Worm (Caenorhabditis elegans) whole organism, L2 larva: ENCODE data around the gene srx-6.

Experiments
- C34F6.9 ChIP-seq: fragments of 150-350 bp; optimal IDR thresholded peaks from 2 replicates; lab custom pipeline; 2014; ENCODE audit warnings: missing biosample characterization, missing genetic modification characterization
- F13H6.1 ChIP-seq: sonication (generic microtip); optimal IDR thresholded peaks from 2 replicates; lab custom pipeline; 2016; ENCODE audit warnings: missing genetic modification characterization, missing compliant biosample characterization
- R02D3.7 ChIP-seq: fragments of 150-350 bp; optimal IDR thresholded peaks from 2 replicates; lab custom pipeline; 2014; ENCODE audit warnings: missing biosample characterization, missing genetic modification characterization
- Y55F3AM.14 ChIP-seq: fragments of 200-800 bp; sonication (Bioruptor generic); optimal IDR thresholded peaks from 2 replicates; lab custom pipeline; 2018; ENCODE audit warnings: mild to moderate bottlenecking, missing genetic modification characterization, missing compliant biosample characterization
- ZK546.5 ChIP-seq: sonication (generic microtip); optimal IDR thresholded peaks from 2 replicates; lab custom pipeline; 2017; ENCODE audit warnings: missing biosample characterization, missing genetic modification characterization
- alr-1 ChIP-seq: fragments of 150-350 bp; optimal IDR thresholded peaks from 2 replicates; lab custom pipeline; 2014; ENCODE audit warnings: missing biosample characterization, missing genetic modification characterization
- aly-2 ChIP-seq: fragments of 150-350 bp; optimal IDR thresholded peaks from 2 replicates; lab custom pipeline; 2014; ENCODE audit warnings: missing biosample characterization, missing genetic modification characterization
- ceh-16 ChIP-seq: fragments of 150-350 bp; optimal IDR thresholded peaks from 2 replicates; lab custom pipeline; 2014; ENCODE audit warnings: missing biosample characterization, missing genetic modification characterization
- dmd-4 ChIP-seq: sonication (generic microtip); optimal IDR thresholded peaks from 2 replicates; lab custom pipeline; 2017; ENCODE audit warnings: missing biosample characterization, missing genetic modification characterization
- elt-1 ChIP-seq: fragments of 150-350 bp; optimal IDR thresholded peaks from 2 replicates; lab custom pipeline; 2014; ENCODE audit warnings: missing biosample characterization, missing genetic modification characterization
- elt-3 ChIP-seq: sonication (generic microtip); optimal IDR thresholded peaks from 2 replicates; lab custom pipeline; 2017; ENCODE audit warnings: missing biosample characterization, missing genetic modification characterization
- gmeb-1 ChIP-seq: fragments of 150-350 bp; optimal IDR thresholded peaks from 2 replicates; lab custom pipeline; 2014; ENCODE audit warnings: missing biosample characterization, missing genetic modification characterization
- lin-13 ChIP-seq: fragments of 150-350 bp; optimal IDR thresholded peaks from 2 replicates; lab custom pipeline; 2014; ENCODE audit warnings: missing biosample characterization, missing genetic modification reagents, missing genetic modification characterization
- lsy-2 ChIP-seq, 2 experiments: fragments of 150-350 bp in 1 of 2; sonication (generic microtip) in 1 of 2; optimal IDR thresholded peaks; 2 replicates each; lab custom pipeline; 2014 to 2017; ENCODE audit warnings: missing biosample characterization in 2 of 2, missing genetic modification characterization in 2 of 2
- mbf-1 ChIP-seq: sonication (generic microtip); optimal IDR thresholded peaks from 2 replicates; lab custom pipeline; 2017; ENCODE audit warnings: missing biosample characterization, missing genetic modification characterization
- mdl-1 ChIP-seq, 2 experiments: fragments of 150-350 bp in 1 of 2; sonication (generic microtip) in 1 of 2; optimal IDR thresholded peaks; 2 replicates each; lab custom pipeline; 2017; ENCODE audit warnings: missing biosample characterization in 2 of 2, missing genetic modification characterization in 2 of 2
- nhr-10 ChIP-seq: sonication (generic microtip); optimal IDR thresholded peaks from 2 replicates; lab custom pipeline; 2017; ENCODE audit warnings: missing biosample characterization, missing genetic modification characterization
- nhr-129 ChIP-seq: fragments of 150-350 bp; optimal IDR thresholded peaks from 2 replicates; lab custom pipeline; 2014; ENCODE audit warnings: missing biosample characterization, missing genetic modification characterization
- nhr-21 ChIP-seq: fragments of 150-350 bp; optimal IDR thresholded peaks from 2 replicates; lab custom pipeline; 2014; ENCODE audit warnings: missing biosample characterization, missing genetic modification characterization
- nhr-23 ChIP-seq: fragments of 150-350 bp; optimal IDR thresholded peaks from 2 replicates; lab custom pipeline; 2014; ENCODE audit warnings: missing biosample characterization, missing genetic modification reagents, missing genetic modification characterization
- nhr-237 ChIP-seq: fragments of 150-350 bp; optimal IDR thresholded peaks from 2 replicates; lab custom pipeline; 2014; ENCODE audit warnings: missing biosample characterization, missing genetic modification characterization
- nhr-6 ChIP-seq: fragments of 150-350 bp; optimal IDR thresholded peaks from 2 replicates; lab custom pipeline; 2014; ENCODE audit warnings: missing biosample characterization, missing genetic modification characterization
- sem-4 ChIP-seq: fragments of 150-350 bp; optimal IDR thresholded peaks from 2 replicates; lab custom pipeline; 2014; ENCODE audit warnings: missing biosample characterization, missing genetic modification reagents, missing genetic modification characterization
- sma-3 ChIP-seq: sonication (generic microtip); optimal IDR thresholded peaks from 2 replicates; lab custom pipeline; 2016; ENCODE audit warnings: missing genetic modification reagents, missing genetic modification characterization, missing compliant biosample characterization
- sma-9 ChIP-seq, 2 experiments: fragments of 150-350 bp in 1 of 2; sonication (generic microtip) in 1 of 2; optimal IDR thresholded peaks; 2 replicates each; lab custom pipeline; 2014 to 2016; ENCODE audit warnings: missing genetic modification characterization in 2 of 2, mild to moderate bottlenecking in 1 of 2, missing biosample characterization in 1 of 2, missing compliant biosample characterization in 1 of 2, missing genetic modification reagents in 1 of 2, moderate library complexity in 1 of 2
- snpc-4 ChIP-seq: fragments of 150-350 bp; optimal IDR thresholded peaks from 2 replicates; lab custom pipeline; 2014; ENCODE audit warnings: missing biosample characterization, missing genetic modification characterization
- unc-39 ChIP-seq: fragments of 150-350 bp; optimal IDR thresholded peaks from 2 replicates; lab custom pipeline; 2014; ENCODE audit warnings: missing biosample characterization, missing genetic modification characterization
- unc-55 ChIP-seq: fragments of 150-350 bp; sonication (generic microtip); optimal IDR thresholded peaks from 3 replicates; lab custom pipeline; 2014; ENCODE audit warnings: missing biosample characterization, missing genetic modification reagents, missing genetic modification characterization
- zag-1 ChIP-seq: fragments of 150-350 bp; optimal IDR thresholded peaks from 2 replicates; lab custom pipeline; 2014; ENCODE audit warnings: missing biosample characterization, missing genetic modification characterization
- ztf-11 ChIP-seq: sonication (generic microtip); optimal IDR thresholded peaks from 2 replicates; lab custom pipeline; 2017; ENCODE audit warnings: missing biosample characterization, missing genetic modification characterization

srx-6 gene

DNA sequence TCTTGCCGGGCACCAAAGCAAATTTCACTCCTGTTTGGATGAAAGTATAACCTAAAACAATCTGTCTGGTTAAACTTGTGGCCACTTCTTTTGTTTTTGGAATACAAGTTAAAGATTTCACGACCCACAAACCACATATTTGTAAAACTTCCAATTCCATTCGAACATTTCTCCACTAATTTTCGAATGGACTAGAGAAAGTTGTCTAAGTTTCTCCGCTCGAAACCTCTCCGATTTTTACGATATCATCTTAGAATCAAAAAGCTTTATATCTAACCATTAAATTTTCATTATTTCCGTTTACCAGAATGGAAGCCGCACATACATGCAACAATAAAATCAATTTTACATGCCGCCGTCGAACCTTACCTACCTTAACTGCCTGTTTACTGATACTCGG is 14.7 kb downstream of the srx-6 start, which contains the start of gene F07G11.3:
Gene F07G11.3, plus strand, starts transcription at position 301 of the 400 bp plus-strand sequence.
- no peak for TF ChIP-seq sem-4 (tag; lab: Kevin White, UChicago)
- no peak for TF ChIP-seq ZK546.5 (tag; lab: Kevin White, UChicago)
- TF ChIP-seq C34F6.9, result no peak
- no peak for TF ChIP-seq gmeb-1
- TF ChIP-seq F13H6.1 (tag; lab: Kevin White, UChicago), result no peak
- TF ChIP-seq, all 48 proteins: peak for 0

DNA sequence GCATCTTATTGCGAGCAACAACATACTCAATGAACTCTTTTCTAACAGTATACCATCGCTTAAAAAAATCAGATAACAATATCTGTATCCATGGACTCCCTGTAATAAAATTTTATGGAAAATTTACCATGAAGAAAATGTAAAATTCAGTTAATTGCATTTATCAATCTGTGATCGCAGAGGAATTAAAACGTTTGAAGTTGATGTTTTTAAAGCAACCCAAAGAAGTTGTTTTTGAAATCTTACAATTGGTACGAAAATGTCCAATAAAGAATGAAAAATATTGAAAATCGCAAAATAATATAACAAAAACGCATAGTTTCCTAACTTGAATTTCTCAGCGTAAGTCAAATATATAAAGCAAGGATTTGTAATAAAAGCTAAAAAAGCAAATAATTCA is 15.9 kb downstream of the srx-6 start, which contains the start of gene srj-32:
Gene srj-32, minus strand, starts transcription at position 101 of the 400 bp plus-strand sequence.
- no peak for TF ChIP-seq ztf-11
- TF ChIP-seq dmd-4 (tag; lab: Kevin White, UChicago), result no peak
- TF ChIP-seq sma-9 (GFP tag; optimal IDR thresholded peaks at IDR 0.05; lab: Kevin White, UChicago), result no peak
- no peak for TF ChIP-seq sma-9 (tag; optimal IDR thresholded peaks at IDR 0.05; lab: Kevin White, UChicago)
- TF ChIP-seq nhr-129 (tag; lab: Kevin White, UChicago), result no peak
- no peak for TF ChIP-seq F13H6.1 (tag; lab: Kevin White, UChicago)
- TF ChIP-seq sma-3 (GFP tag; lab: Kevin White, UChicago), result no peak
- TF ChIP-seq lsy-2 (tag; optimal IDR thresholded peaks at IDR 0.05; lab: Kevin White, UChicago), result no peak
- no peak for TF ChIP-seq alr-1 (tag; lab: Kevin White, UChicago)

DNA sequence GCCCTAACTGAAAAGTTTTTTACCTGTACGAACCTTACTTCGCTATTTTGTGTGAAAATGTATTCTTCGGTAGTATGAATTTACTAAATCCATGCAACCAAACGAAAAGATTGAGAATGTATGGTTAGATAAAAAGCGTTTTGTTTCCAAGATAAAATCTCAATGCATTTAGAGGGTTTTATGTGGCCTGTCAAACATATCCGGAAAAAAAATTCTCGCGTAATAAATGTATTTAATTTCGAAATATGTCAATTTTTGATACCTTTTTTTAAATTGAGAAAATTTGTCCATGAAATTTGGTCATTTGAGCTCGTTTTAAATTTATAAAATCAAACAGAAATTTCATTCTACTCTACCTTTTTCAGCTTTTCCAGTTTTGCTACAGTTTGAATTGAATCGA is 17.9 kb downstream of the srx-6 start, which contains the start of gene F07G11.4:
Gene F07G11.4, minus strand, starts transcription at position 101 of the 400 bp plus-strand sequence.
- no peak for TF ChIP-seq lsy-2 (tag; optimal IDR thresholded peaks at IDR 0.05; lab: Kevin White, UChicago)
- TF ChIP-seq Y55F3AM.14 (GFP tag; lab: Kevin White, UChicago), result no peak
- TF ChIP-seq elt-3 (tag; lab: Kevin White, UChicago), result no peak
- no peak for TF ChIP-seq sma-9 (GFP tag; optimal IDR thresholded peaks at IDR 0.05; lab: Kevin White, UChicago)
- no peak for TF ChIP-seq sma-9 (tag; optimal IDR thresholded peaks at IDR 0.05; lab: Kevin White, UChicago)
- no peak for TF ChIP-seq unc-39 (tag; lab: Kevin White, UChicago)
- TF ChIP-seq nhr-10 (tag; lab: Kevin White, UChicago), result no peak
- TF ChIP-seq mdl-1 (tag; optimal IDR thresholded peaks at IDR 0.05; lab: Kevin White, UChicago), result no peak
- no peak for TF ChIP-seq ceh-16 (tag; lab: Kevin White, UChicago)
- no peak for TF ChIP-seq nhr-129 (tag; lab: Kevin White, UChicago)
- no peak for TF ChIP-seq nhr-21 (tag; lab: Kevin White, UChicago)
- no peak for TF ChIP-seq snpc-4 (tag; lab: Kevin White, UChicago)
- TF ChIP-seq lin-13 (GFP tag; lab: Kevin White, UChicago), result no peak
- no peak for TF ChIP-seq aly-2 (tag; lab: Kevin White, UChicago)
- no peak for TF ChIP-seq zag-1 (tag; lab: Kevin White, UChicago)

DNA sequence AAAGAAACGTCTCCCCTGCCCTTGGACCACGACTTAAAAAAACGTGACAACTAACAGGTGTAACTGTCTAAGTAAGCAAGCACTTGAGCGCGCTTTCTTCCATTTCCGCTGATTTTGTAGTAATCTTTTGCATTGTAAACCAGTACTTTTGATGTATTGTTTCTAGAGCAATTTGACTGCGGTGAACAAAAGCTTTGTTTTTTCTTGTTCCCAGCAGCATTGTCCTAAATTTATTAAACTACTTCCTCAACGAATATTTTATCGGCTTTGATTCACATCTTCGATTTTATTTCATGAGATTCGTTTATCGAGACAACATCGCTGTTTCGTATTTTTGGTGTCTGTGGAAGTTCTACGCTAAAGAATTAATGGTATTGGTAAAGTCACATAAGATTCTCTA is 24.4 kb downstream of the srx-6 start, which contains the start of gene C13A2.1:
Gene C13A2.1, plus strand, starts transcription at position 301 of the 400 bp plus-strand sequence.
- TF ChIP-seq mbf-1 (tag; lab: Kevin White, UChicago) (no peak), elt-1 (tag; lab: Kevin White, UChicago) (peak; percentile 6)

DNA sequence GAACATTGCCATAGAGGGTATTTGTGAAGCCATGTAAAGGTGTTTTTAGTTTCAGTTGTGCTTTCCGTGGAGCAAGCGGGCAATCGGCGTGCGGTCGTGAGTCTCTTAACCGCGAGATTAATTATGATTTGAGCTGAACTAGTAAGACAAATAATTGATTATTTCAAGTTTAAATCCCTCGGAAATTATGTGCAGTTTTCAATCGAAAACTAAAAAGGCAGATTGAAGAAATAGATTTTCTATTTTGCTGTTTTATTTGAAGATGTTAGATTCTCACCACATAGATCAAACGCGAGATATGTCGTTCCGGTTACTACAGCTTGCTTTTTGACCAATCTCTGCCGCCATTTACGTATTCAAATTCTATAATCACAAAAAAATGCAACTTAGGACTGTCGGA is 31.1 kb downstream of the srx-6 start, which contains the start of gene C13A2.3:
Gene C13A2.3, plus strand, starts transcription at position 301 of the 400 bp plus-strand sequence.
- TF ChIP-seq sma-3 (GFP tag; lab: Kevin White, UChicago), result no peak
- no peak for TF ChIP-seq unc-55 (GFP tag; lab: Kevin White, UChicago)
- TF ChIP-seq elt-1 (tag; lab: Kevin White, UChicago), result no peak
- no peak for TF ChIP-seq nhr-21 (tag; lab: Kevin White, UChicago)
- TF ChIP-seq F13H6.1 (tag; lab: Kevin White, UChicago), result no peak
- TF ChIP-seq R02D3.7, result no peak
- TF ChIP-seq elt-3 (tag; lab: Kevin White, UChicago), result no peak

DNA sequence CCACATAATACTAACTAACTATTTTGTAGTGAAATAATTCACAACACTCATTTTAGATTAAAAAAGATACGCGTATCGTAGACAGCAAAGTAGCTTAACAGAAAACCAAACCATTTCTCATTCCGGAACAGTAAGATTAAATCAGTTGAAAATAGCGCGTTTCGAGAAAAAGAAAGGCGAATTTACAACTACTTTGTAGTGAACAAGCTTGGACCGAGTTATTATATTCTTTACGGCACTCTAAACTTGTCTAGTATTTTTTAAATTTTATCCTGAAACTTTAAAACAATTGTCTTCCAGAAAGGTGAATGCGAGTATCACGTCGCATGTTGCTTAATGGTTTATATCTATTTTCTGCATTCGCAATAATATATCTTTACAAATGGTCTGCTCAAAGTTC is 34.0 kb downstream of the srx-6 start, which contains the start of gene C13A2.4:
Gene C13A2.4, plus strand, starts transcription at position 301 of the 400 bp plus-strand sequence.
- TF ChIP-seq ZK546.5 (tag; lab: Kevin White, UChicago) (no peak), unc-39 (tag; lab: Kevin White, UChicago) (no peak), R02D3.7 (no peak), Y55F3AM.14 (GFP tag; lab: Kevin White, UChicago) (no peak), nhr-21 (tag; lab: Kevin White, UChicago) (no peak), nhr-6 (tag; lab: Kevin White, UChicago) (no peak), sem-4 (tag; lab: Kevin White, UChicago) (no peak), elt-3 (tag; lab: Kevin White, UChicago) (no peak), F13H6.1 (tag; lab: Kevin White, UChicago) (no peak), alr-1 (tag; lab: Kevin White, UChicago) (no peak), nhr-23 (tag; lab: Kevin White, UChicago) (no peak), nhr-237 (tag; lab: Kevin White, UChicago) (no peak)
